Worm (Caenorhabditis elegans) whole organism, mixed stage, embryonic: ENCODE measurements around the gene F35E8.7.

Source experiments
- ham-2 ChIP-seq: fragments of 200-800 bp; sonication (Bioruptor generic); optimal IDR thresholded peaks from 2 replicates; lab custom pipeline; 2018; ENCODE audit warnings: mild to moderate bottlenecking, missing genetic modification characterization, missing compliant biosample characterization
- pha-4 ChIP-seq: fragments of 150-350 bp; optimal IDR thresholded peaks from 2 replicates; lab custom pipeline; 2018; ENCODE audit warnings: missing biosample characterization, missing genetic modification reagents, missing genetic modification characterization
- tbx-8 ChIP-seq: fragments of 200-800 bp; sonication (Bioruptor generic); optimal IDR thresholded peaks from 2 replicates; lab custom pipeline; 2018; ENCODE audit warnings: mild to moderate bottlenecking, missing genetic modification characterization, moderate library complexity, missing compliant biosample characterization
- unc-120 ChIP-seq: sonication (generic microtip); optimal IDR thresholded peaks from 2 replicates; lab custom pipeline; 2017; ENCODE audit warnings: missing genetic modification characterization, missing compliant biosample characterization; ENCODE audit not compliant: poor library complexity, severe bottlenecking
- unc-62 ChIP-seq: fragments of 150-350 bp; optimal IDR thresholded peaks from 2 replicates; lab custom pipeline; 2014; ENCODE audit warnings: missing biosample characterization, missing genetic modification reagents, missing genetic modification characterization

- no peak for TF ChIP-seq pha-4 (tag; lab: Kevin White, UChicago)
- TF ChIP-seq tbx-8 (GFP tag; lab: Kevin White, UChicago), result no peak
- TF ChIP-seq ham-2 (GFP tag; lab: Kevin White, UChicago), result no peak
- no peak for TF ChIP-seq unc-62 (GFP tag; lab: Kevin White, UChicago)
- TF ChIP-seq unc-120, result no peak
Measured at ce11 chrV:15955497-15955896, 41.7 kb downstream of the F35E8.7 start, which contains the start of gene srh-186.
